Worm (Caenorhabditis elegans) whole organism, L4 larva: Measurements from ENCODE around the gene gly-1.

Experiments
- F26F4.8 ChIP-seq: fragments of 200-800 bp; sonication (Bioruptor generic); conservative IDR thresholded peaks from 2 replicates; pipeline ENCODE4 v1.3.6; 2022; ENCODE audit warnings: missing genetic modification characterization, missing compliant biosample characterization
- F37D6.2 ChIP-seq: sonication (generic microtip); optimal IDR thresholded peaks from 2 replicates; lab custom pipeline; 2016; ENCODE audit warnings: mild to moderate bottlenecking, missing genetic modification characterization, missing compliant biosample characterization
- F44E2.7 ChIP-seq: fragments of 200-800 bp; sonication (Bioruptor generic); IDR thresholded peaks from 2 replicates; pipeline ENCODE4 v2.1.2; 2022; ENCODE audit warnings: missing genetic modification characterization, missing compliant biosample characterization
- F49E8.2 ChIP-seq: sonication (generic microtip); optimal IDR thresholded peaks from 2 replicates; lab custom pipeline; 2016; ENCODE audit warnings: missing compliant biosample characterization, mild to moderate bottlenecking, missing genetic modification characterization, borderline replicate concordance
- T26A8.4 ChIP-seq: fragments of 200-800 bp; sonication (Bioruptor generic); IDR thresholded peaks from 2 replicates; pipeline ENCODE4 v1.3.6; 2022; ENCODE audit warnings: missing genetic modification characterization, missing compliant biosample characterization
- Y5F2A.4 ChIP-seq: fragments of 200-800 bp; sonication (Bioruptor generic); optimal IDR thresholded peaks from 2 replicates; lab custom pipeline; 2018; ENCODE audit warnings: mild to moderate bottlenecking, missing genetic modification characterization, missing compliant biosample characterization
- ZK337.2 ChIP-seq: fragments of 200-800 bp; sonication (Bioruptor generic); IDR thresholded peaks from 2 replicates; pipeline ENCODE4 v1.3.6; 2022; ENCODE audit warnings: missing genetic modification reagents, missing genetic modification characterization, missing compliant biosample characterization
- aly-2 ChIP-seq: sonication (generic microtip); optimal IDR thresholded peaks from 2 replicates; lab custom pipeline; 2018; ENCODE audit warnings: missing biosample characterization, missing genetic modification characterization
- ama-1 ChIP-seq: fragments of 150-350 bp; optimal IDR thresholded peaks from 2 replicates; lab custom pipeline; 2014; ENCODE audit warnings: inconsistent platforms, mixed read lengths
- ceh-32 ChIP-seq: sonication (generic microtip); optimal IDR thresholded peaks from 2 replicates; lab custom pipeline; 2016; ENCODE audit warnings: mild to moderate bottlenecking, missing genetic modification characterization, missing compliant biosample characterization; ENCODE audit not compliant: poor library complexity
- ceh-44 ChIP-seq: fragments of 200-800 bp; sonication (Bioruptor generic); IDR thresholded peaks from 2 replicates; pipeline ENCODE4 v1.3.6; 2022; ENCODE audit warnings: missing genetic modification reagents, missing genetic modification characterization, missing compliant biosample characterization
- ceh-62 ChIP-seq: sonication (generic microtip); optimal IDR thresholded peaks from 2 replicates; lab custom pipeline; 2017; ENCODE audit warnings: missing biosample characterization, missing genetic modification characterization
- ces-1 ChIP-seq: fragments of 150-350 bp; sonication (generic microtip); optimal IDR thresholded peaks from 4 replicates; lab custom pipeline; 2014; ENCODE audit warnings: missing biosample characterization, missing genetic modification reagents, missing genetic modification characterization
- cey-2 ChIP-seq: sonication (generic microtip); optimal IDR thresholded peaks from 3 replicates; lab custom pipeline; 2017; ENCODE audit warnings: missing genetic modification characterization, mild to moderate bottlenecking, missing compliant biosample characterization, antibody characterized with exemption, borderline replicate concordance; ENCODE audit not compliant: insufficient read depth
- ctbp-1 ChIP-seq: fragments of 200-800 bp; sonication (Bioruptor generic); IDR thresholded peaks from 2 replicates; pipeline ENCODE4 v1.3.6; 2022; ENCODE audit warnings: missing genetic modification reagents, missing genetic modification characterization, missing compliant biosample characterization
- daf-16 ChIP-seq, 3 experiments: sonication (generic microtip); optimal IDR thresholded peaks; 2 replicates each; lab custom pipeline; 2016 to 2017; ENCODE audit warnings: missing genetic modification characterization in 3 of 3, missing genetic modification reagents in 3 of 3, mild to moderate bottlenecking in 2 of 3, missing compliant biosample characterization in 2 of 3, missing biosample characterization in 1 of 3, moderate library complexity in 1 of 3
- daf-8 ChIP-seq: fragments of 200-800 bp; sonication (Bioruptor generic); IDR thresholded peaks from 2 replicates; pipeline ENCODE4 v1.3.6; 2022; ENCODE audit warnings: missing genetic modification characterization, missing compliant biosample characterization
- dmd-6 ChIP-seq: fragments of 200-800 bp; sonication (Bioruptor generic); IDR thresholded peaks from 2 replicates; pipeline ENCODE4 v1.3.6; 2022; ENCODE audit warnings: missing genetic modification reagents, missing genetic modification characterization, missing compliant biosample characterization
- dmd-9 ChIP-seq: fragments of 200-800 bp; sonication (Bioruptor generic); IDR thresholded peaks from 2 replicates; pipeline ENCODE4 v1.3.6; 2022; ENCODE audit warnings: missing genetic modification reagents, missing genetic modification characterization, missing compliant biosample characterization
- lim-7 ChIP-seq: fragments of 200-800 bp; sonication (Bioruptor generic); IDR thresholded peaks from 2 replicates; pipeline ENCODE4 v1.3.6; 2022; ENCODE audit warnings: missing genetic modification characterization, missing compliant biosample characterization
- lin-15B ChIP-seq: fragments of 150-350 bp; sonication (generic microtip); optimal IDR thresholded peaks from 3 replicates; lab custom pipeline; 2014; ENCODE audit warnings: missing biosample characterization, missing genetic modification characterization
- lin-39 ChIP-seq: fragments of 150-350 bp; optimal IDR thresholded peaks from 2 replicates; lab custom pipeline; 2014; ENCODE audit warnings: missing biosample characterization, missing genetic modification reagents, missing genetic modification characterization
- lir-3 ChIP-seq: sonication (generic microtip); optimal IDR thresholded peaks from 2 replicates; lab custom pipeline; 2016; ENCODE audit warnings: mild to moderate bottlenecking, missing genetic modification characterization, missing compliant biosample characterization
- madf-5 ChIP-seq, 2 experiments: fragments of 200-800 bp; sonication (Bioruptor generic); IDR thresholded peaks; 2 replicates each; pipeline ENCODE4 v1.3.6; 2022; ENCODE audit warnings: missing compliant biosample characterization in 2 of 2, missing genetic modification characterization in 2 of 2
- madf-9 ChIP-seq: fragments of 200-800 bp; sonication (Bioruptor generic); conservative IDR thresholded peaks from 2 replicates; pipeline ENCODE4 v1.3.6; 2022; ENCODE audit warnings: missing genetic modification reagents, missing genetic modification characterization, missing compliant biosample characterization
- mdt-29 ChIP-seq: fragments of 200-800 bp; sonication (Bioruptor generic); IDR thresholded peaks from 2 replicates; pipeline ENCODE4 v1.3.6; 2022; ENCODE audit warnings: missing genetic modification reagents, missing genetic modification characterization, missing compliant biosample characterization
- mes-2 ChIP-seq: sonication (generic microtip); optimal IDR thresholded peaks from 2 replicates; lab custom pipeline; 2016; ENCODE audit warnings: missing genotype, mild to moderate bottlenecking, missing genetic modification characterization, missing compliant biosample characterization; ENCODE audit not compliant: poor library complexity, severe bottlenecking
- mxl-2 ChIP-seq: fragments of 200-800 bp; sonication (Bioruptor generic); conservative IDR thresholded peaks from 2 replicates; pipeline ENCODE4 v1.3.6; 2022; ENCODE audit warnings: missing genetic modification reagents, missing genetic modification characterization, missing compliant biosample characterization
- nhr-11 ChIP-seq: fragments of 150-350 bp; optimal IDR thresholded peaks from 2 replicates; lab custom pipeline; 2014; ENCODE audit warnings: missing biosample characterization, missing genetic modification characterization
- nhr-111 ChIP-seq: fragments of 200-800 bp; sonication (Bioruptor generic); optimal IDR thresholded peaks from 2 replicates; lab custom pipeline; 2018; ENCODE audit warnings: mild to moderate bottlenecking, missing genetic modification characterization, missing compliant biosample characterization
- nhr-237 ChIP-seq: sonication (generic microtip); optimal IDR thresholded peaks from 2 replicates; lab custom pipeline; 2017; ENCODE audit warnings: missing biosample characterization, missing genetic modification characterization
- nhr-25 ChIP-seq: sonication (generic microtip); optimal IDR thresholded peaks from 2 replicates; lab custom pipeline; 2017; ENCODE audit warnings: missing genetic modification characterization, mild to moderate bottlenecking, missing compliant biosample characterization, antibody characterized with exemption, moderate library complexity, borderline replicate concordance; ENCODE audit not compliant: insufficient read depth
- nhr-28 ChIP-seq: fragments of 150-350 bp; optimal IDR thresholded peaks from 2 replicates; lab custom pipeline; 2014; ENCODE audit warnings: missing biosample characterization, missing genetic modification characterization
- nhr-41 ChIP-seq: fragments of 200-800 bp; sonication (Bioruptor generic); IDR thresholded peaks from 2 replicates; pipeline ENCODE4 v1.3.6; 2022; ENCODE audit warnings: missing genetic modification reagents, missing genetic modification characterization, missing compliant biosample characterization
- nhr-42 ChIP-seq: fragments of 200-800 bp; sonication (Bioruptor generic); IDR thresholded peaks from 2 replicates; pipeline ENCODE4 v1.3.6; 2022; ENCODE audit warnings: missing genetic modification characterization, missing compliant biosample characterization
- nhr-76 ChIP-seq: fragments of 150-350 bp; optimal IDR thresholded peaks from 2 replicates; lab custom pipeline; 2014; ENCODE audit warnings: missing biosample characterization, missing genetic modification characterization
- pha-4 ChIP-seq, 2 experiments: fragments of 150-350 bp in 1 of 2; fragments of 200-800 bp in 1 of 2; sonication (Bioruptor generic) in 1 of 2; IDR thresholded peaks in 1 of 2; optimal IDR thresholded peaks in 1 of 2; 2 replicates each; pipeline versions ENCODE4 v1.3.6 to Lab custom; 2014 to 2022; ENCODE audit warnings: missing genetic modification characterization in 2 of 2, missing genetic modification reagents in 2 of 2, missing biosample characterization in 1 of 2, missing compliant biosample characterization in 1 of 2
- php-3 ChIP-seq: fragments of 200-800 bp; sonication (Bioruptor generic); IDR thresholded peaks from 2 replicates; pipeline ENCODE4 v1.3.6; 2022; ENCODE audit warnings: missing genetic modification reagents, missing genetic modification characterization, missing compliant biosample characterization
- saeg-2 ChIP-seq: fragments of 200-800 bp; sonication (Bioruptor generic); IDR thresholded peaks from 2 replicates; pipeline ENCODE4 v1.3.6; 2022; ENCODE audit warnings: missing genetic modification reagents, missing genetic modification characterization, missing compliant biosample characterization
- sdz-12 ChIP-seq: fragments of 200-800 bp; sonication (Bioruptor generic); optimal IDR thresholded peaks from 2 replicates; lab custom pipeline; 2018; ENCODE audit warnings: mild to moderate bottlenecking, missing genetic modification characterization, missing compliant biosample characterization
- skn-1 ChIP-seq: fragments of 150-350 bp; optimal IDR thresholded peaks from 2 replicates; lab custom pipeline; 2014; ENCODE audit warnings: missing biosample characterization, missing genetic modification characterization
- snpc-1.2 ChIP-seq: fragments of 200-800 bp; sonication (Bioruptor generic); IDR thresholded peaks from 2 replicates; pipeline ENCODE4 v1.3.6; 2022; ENCODE audit warnings: missing genetic modification reagents, missing genetic modification characterization, missing compliant biosample characterization
- spr-1 ChIP-seq: sonication (generic microtip); optimal IDR thresholded peaks from 2 replicates; lab custom pipeline; 2016; ENCODE audit warnings: mild to moderate bottlenecking, missing genetic modification characterization, missing compliant biosample characterization
- spr-3 ChIP-seq: fragments of 200-800 bp; sonication (Bioruptor generic); optimal IDR thresholded peaks from 2 replicates; lab custom pipeline; 2018; ENCODE audit warnings: mild to moderate bottlenecking, missing genetic modification characterization, missing compliant biosample characterization
- unc-39 ChIP-seq: sonication (generic microtip); optimal IDR thresholded peaks from 2 replicates; lab custom pipeline; 2017; ENCODE audit warnings: missing biosample characterization, missing genetic modification characterization
- unc-62 ChIP-seq, 3 experiments: fragments of 150-350 bp in 1 of 3; sonication (generic microtip); optimal IDR thresholded peaks in 2 of 3; peaks in 1 of 3; 1 replicate in 1 of 3; 2 replicates in 2 of 3; lab custom pipeline; 2014 to 2017; ENCODE audit warnings: missing biosample characterization in 3 of 3, missing genetic modification characterization in 3 of 3, missing genetic modification reagents in 3 of 3, missing genotype in 1 of 3
- vab-7 ChIP-seq: fragments of 200-800 bp; sonication (Bioruptor generic); IDR thresholded peaks from 2 replicates; pipeline ENCODE4 v1.3.6; 2022; ENCODE audit warnings: missing genetic modification reagents, missing genetic modification characterization, missing compliant biosample characterization
- zfp-2 ChIP-seq: sonication (generic microtip); optimal IDR thresholded peaks from 2 replicates; lab custom pipeline; 2016; ENCODE audit warnings: mild to moderate bottlenecking, missing genetic modification characterization, missing compliant biosample characterization
- ztf-7 ChIP-seq: fragments of 150-350 bp; optimal IDR thresholded peaks from 2 replicates; lab custom pipeline; 2014; ENCODE audit warnings: missing biosample characterization, missing genetic modification characterization

Gene gly-1

DNA sequence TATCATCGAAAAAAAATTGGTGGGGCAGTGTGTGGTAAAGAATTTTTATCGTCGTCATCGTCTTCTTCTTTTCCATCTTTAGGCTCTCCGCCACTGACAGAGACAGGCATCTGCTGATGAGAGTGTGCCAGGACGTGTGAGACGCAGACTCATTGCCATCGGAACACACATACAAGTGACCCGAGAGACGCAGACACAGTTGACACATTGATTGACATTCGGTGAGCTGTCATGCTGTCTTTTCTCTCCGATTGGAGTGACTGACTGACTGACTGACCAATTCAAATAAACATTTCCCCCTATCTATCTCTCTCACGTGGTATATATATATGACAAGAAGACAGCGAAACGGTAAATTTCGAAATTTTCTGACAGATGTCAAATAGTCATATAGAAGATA is 50.9 kb downstream of the gly-1 start (continued):
- TF ChIP-seq pha-4 (GFP tag; IDR thresholded peaks at IDR 0.05; lab: Robert Waterston, UW) (peak; percentile 65), pha-4 (tag; optimal IDR thresholded peaks at IDR 0.05; lab: Kevin White, UChicago) (peak; percentile 29), skn-1 (tag; lab: Kevin White, UChicago) (no peak), mxl-2 (GFP tag; lab: Robert Waterston, UW) (no peak), lin-15B (tag; lab: Kevin White, UChicago) (no peak), nhr-237 (tag; lab: Kevin White, UChicago) (no peak), ceh-32 (tag; lab: Kevin White, UChicago) (no peak), nhr-41 (GFP tag; lab: Robert Waterston, UW) (peak; percentile 81; the same call in 1 of the 2 replicates), ztf-7 (tag; lab: Kevin White, UChicago) (peak; percentile 48), lir-3 (tag; lab: Kevin White, UChicago) (no peak), sdz-12 (GFP tag; lab: Kevin White, UChicago) (no peak), ama-1 (lab: Kevin White, UChicago) (no peak), vab-7 (GFP tag; lab: Robert Waterston, UW) (no peak), lim-7 (no peak), zfp-2 (tag; lab: Kevin White, UChicago) (peak; percentile 7), snpc-1.2 (no peak), daf-16 (GFP tag; optimal IDR thresholded peaks at IDR 0.05; lab: Kevin White, UChicago) (peak in 1 of 2 experiments; percentile 84), daf-16 (tag; optimal IDR thresholded peaks at IDR 0.05; lab: Kevin White, UChicago) (peak; percentile 71), ces-1 (GFP tag; lab: Kevin White, UChicago) (no peak), aly-2 (tag; lab: Kevin White, UChicago) (no peak), daf-8 (GFP tag; lab: Robert Waterston, UW) (no peak), unc-39 (tag; lab: Kevin White, UChicago) (no peak), F37D6.2 (no peak), cey-2 (tag; lab: Kevin White, UChicago) (no peak), mdt-29 (GFP tag; lab: Robert Waterston, UW) (peak; percentile 91), F26F4.8 (GFP tag; lab: Robert Waterston, UW) (no peak), dmd-9 (GFP tag; lab: Robert Waterston, UW) (no peak), madf-9 (GFP tag; lab: Robert Waterston, UW) (peak; percentile 42; the same call in 1 of the 2 replicates), ceh-62 (no peak), F49E8.2 (tag; lab: Kevin White, UChicago) (no peak), F44E2.7 (GFP tag; lab: Robert Waterston, UW) (no peak), nhr-28 (tag; lab: Kevin White, UChicago) (peak; percentile 66), Y5F2A.4 (no peak), ZK337.2 (no peak), T26A8.4 (GFP tag; lab: Robert Waterston, UW) (peak; percentile 66), php-3 (GFP tag; lab: Robert Waterston, UW) (peak; percentile 75), spr-3 (GFP tag; lab: Kevin White, UChicago) (no peak), saeg-2 (GFP tag; lab: Robert Waterston, UW) (peak; percentile 59; the same call in 1 of the 2 replicates), nhr-111 (GFP tag; lab: Kevin White, UChicago) (no peak), nhr-76 (no peak), mes-2 (tag; lab: Kevin White, UChicago) (peak; percentile 50), nhr-25 (tag; lab: Kevin White, UChicago) (peak; percentile 73), lin-39 (no peak), spr-1 (tag; lab: Kevin White, UChicago) (peak; percentile 17), unc-62 (GFP tag; optimal IDR thresholded peaks at IDR 0.05 in 1 of 2; lab: Kevin White, UChicago) (peak; percentile 79 to 100), unc-62 (tag; optimal IDR thresholded peaks at IDR 0.05; lab: Kevin White, UChicago) (no peak), madf-5 (GFP tag; IDR thresholded peaks at IDR 0.05; lab: Robert Waterston, UW) (no peak), dmd-6 (GFP tag; lab: Robert Waterston, UW) (peak; percentile 97), ctbp-1 (GFP tag; lab: Robert Waterston, UW) (0 out of 2 replicates have a peak, but pooled peaks have one; percentile 29), ceh-44 (GFP tag; lab: Robert Waterston, UW) (no peak), nhr-11 (tag; lab: Kevin White, UChicago) (no peak), nhr-42 (0 out of 2 replicates have a peak, but pooled peaks have one; percentile 53)
